Fruit fly (Drosophila melanogaster) whole organism, pupa: Measurements from ENCODE around the gene Jhbp2.

Experiments used
- CG10348 ChIP-seq: fragments of 200-800 bp; sonication (Bioruptor generic); IDR thresholded peaks from 2 replicates; pipeline ENCODE4 v1.3.6; 2022; ENCODE audit warnings: missing biosample characterization, missing genetic modification characterization
- CG13204 ChIP-seq: fragments of 200-800 bp; sonication (Bioruptor generic); optimal IDR thresholded peaks from 2 replicates; lab custom pipeline; 2018; ENCODE audit warnings: missing biosample characterization, mild to moderate bottlenecking, missing genetic modification characterization, moderate library complexity
- CG14655 ChIP-seq: fragments of 200-800 bp; sonication (Bioruptor generic); optimal IDR thresholded peaks from 3 replicates; lab custom pipeline; 2017; ENCODE audit warnings: mild to moderate bottlenecking, missing biosample characterization, missing genetic modification reagents, missing genetic modification characterization
- CG34367 ChIP-seq: fragments of 200-800 bp; sonication (Bioruptor generic); optimal IDR thresholded peaks from 2 replicates; lab custom pipeline; 2018; ENCODE audit warnings: missing biosample characterization, mild to moderate bottlenecking, missing genetic modification characterization
- Ets98B ChIP-seq: fragments of 200-800 bp; sonication (Bioruptor generic); IDR thresholded peaks from 2 replicates; pipeline ENCODE4 v1.3.6; 2022; ENCODE audit warnings: missing biosample characterization, missing genetic modification characterization

DNA sequence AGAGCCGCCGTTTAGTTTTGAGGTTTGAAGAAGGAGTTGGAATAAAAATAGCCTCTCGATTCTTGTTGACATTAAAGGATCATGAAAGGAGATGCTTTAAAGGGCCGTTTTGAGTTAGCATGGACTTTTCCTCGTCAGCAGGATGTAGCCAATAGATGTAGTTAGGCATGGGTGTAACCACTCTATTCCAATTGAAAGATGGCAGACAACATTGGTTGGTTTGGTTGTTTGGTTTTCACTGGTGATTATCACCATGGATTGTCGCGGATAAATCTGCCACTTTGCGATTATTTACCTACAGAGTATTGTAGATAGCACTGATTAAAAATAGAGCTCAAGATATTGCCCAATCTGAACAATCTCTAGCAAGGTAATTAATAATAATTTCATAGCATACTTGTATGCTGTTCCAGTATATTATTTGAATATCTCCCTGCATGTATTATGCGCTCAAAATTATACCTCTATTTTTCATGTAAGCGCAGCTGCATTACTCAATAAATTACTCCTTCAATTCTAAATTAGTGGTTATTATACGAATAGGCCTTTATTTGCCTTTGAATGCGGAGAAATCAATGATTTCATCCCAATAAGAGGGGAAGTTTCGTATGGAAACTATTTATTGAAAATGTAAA, 11.9 kb upstream of the Jhbp2 start:
- no peak for TF ChIP-seq CG10348 (GFP tag; lab: Robert Waterston, UW)
- no peak for TF ChIP-seq Ets98B (GFP tag; lab: Robert Waterston, UW)
- no peak for TF ChIP-seq CG34367
- TF ChIP-seq CG14655 (GFP tag; lab: Kevin White, UChicago) = no peak
- TF ChIP-seq CG13204 (GFP tag; lab: Kevin White, UChicago) = no peak
